Fruit fly (Drosophila melanogaster) whole organism, prepupa: Measurements from ENCODE around the gene CG13950.

Experiments used
- CG10631 ChIP-seq: fragments of 200-800 bp; sonication (Bioruptor generic); optimal IDR thresholded peaks from 2 replicates; lab custom pipeline; 2016; ENCODE audit warnings: missing biosample characterization, missing genetic modification characterization
- CG11294 ChIP-seq: fragments of 200-800 bp; sonication (Bioruptor generic); IDR thresholded peaks from 2 replicates; pipeline ENCODE4 v1.3.6; 2022; ENCODE audit warnings: missing biosample characterization, missing genetic modification characterization
- CG3032 ChIP-seq: fragments of 200-800 bp; optimal IDR thresholded peaks from 2 replicates; lab custom pipeline; 2019; ENCODE audit warnings: missing biosample characterization, mild to moderate bottlenecking, missing genetic modification characterization, moderate library complexity
- CG32006 ChIP-seq: fragments of 200-800 bp; sonication (Bioruptor generic); optimal IDR thresholded peaks from 3 replicates; lab custom pipeline; 2017; ENCODE audit warnings: missing biosample characterization, mild to moderate bottlenecking, missing genetic modification characterization
- CG6854 ChIP-seq: fragments of 200-800 bp; sonication (Bioruptor generic); optimal IDR thresholded peaks from 2 replicates; lab custom pipeline; 2017; ENCODE audit warnings: missing biosample characterization, mild to moderate bottlenecking, missing genetic modification characterization
- CG8632 ChIP-seq: fragments of 200-800 bp; sonication (Bioruptor generic); optimal IDR thresholded peaks from 3 replicates; lab custom pipeline; 2016; ENCODE audit warnings: missing biosample characterization, missing genetic modification characterization
- Smox ChIP-seq: fragments of 200-800 bp; sonication (Bioruptor generic); optimal IDR thresholded peaks from 3 replicates; lab custom pipeline; 2016; ENCODE audit warnings: missing biosample characterization, missing genetic modification characterization
- net ChIP-seq: fragments of 200-800 bp; sonication (Bioruptor generic); optimal IDR thresholded peaks from 3 replicates; lab custom pipeline; 2016; ENCODE audit warnings: missing biosample characterization, missing genetic modification characterization
- vri ChIP-seq: fragments of 200-800 bp; sonication (Bioruptor generic); optimal IDR thresholded peaks from 3 replicates; lab custom pipeline; 2016; ENCODE audit warnings: missing biosample characterization, mild to moderate bottlenecking, missing genetic modification characterization

- TF ChIP-seq CG3032 (tag; lab: Kevin White, UChicago) (no peak), Smox (GFP tag; lab: Kevin White, UChicago) (no peak), net (no peak), CG6854 (no peak), CG11294 (GFP tag; lab: Robert Waterston, UW) (no peak), vri (GFP tag; lab: Kevin White, UChicago) (no peak), CG8632 (GFP tag; lab: Kevin White, UChicago) (no peak), CG10631 (GFP tag; lab: Kevin White, UChicago) (no peak), CG32006 (GFP tag; lab: Kevin White, UChicago) (no peak)
Measured at dm6 chr2L:903748-904147, 43.8 kb downstream of the CG13950 start.
